Fruit fly (Drosophila melanogaster) whole organism, embryonic: ENCODE results near the gene EMC5.

Source experiments
- Ada2b ChIP-seq: fragments of 200-800 bp; sonication (Bioruptor generic); IDR thresholded peaks from 2 replicates; pipeline ENCODE4 v1.3.6; 2022; ENCODE audit warnings: missing biosample characterization, missing genetic modification characterization
- B-H2 ChIP-seq: fragments of 200-800 bp; sonication (Bioruptor generic); optimal IDR thresholded peaks from 2 replicates; lab custom pipeline; 2018; ENCODE audit warnings: missing biosample characterization, mild to moderate bottlenecking, missing genetic modification characterization
- CG10209 ChIP-seq: fragments of 200-800 bp; sonication (Bioruptor generic); optimal IDR thresholded peaks from 3 replicates; lab custom pipeline; 2017; ENCODE audit warnings: missing biosample characterization, mild to moderate bottlenecking, missing genetic modification characterization, missing genetic modification reagents
- CG11398 ChIP-seq: fragments of 200-800 bp; sonication (Bioruptor generic); optimal IDR thresholded peaks from 2 replicates; lab custom pipeline; 2016; ENCODE audit warnings: missing biosample characterization, missing genetic modification characterization
- CG11504 ChIP-seq: fragments of 200-800 bp; sonication (Bioruptor generic); optimal IDR thresholded peaks from 3 replicates; lab custom pipeline; 2019; ENCODE audit warnings: missing biosample characterization, mild to moderate bottlenecking, missing genetic modification characterization, moderate library complexity
- CG11723 ChIP-seq: fragments of 200-800 bp; sonication (Bioruptor generic); optimal IDR thresholded peaks from 2 replicates; lab custom pipeline; 2017; ENCODE audit warnings: missing biosample characterization, mild to moderate bottlenecking, missing genetic modification characterization
- CG12219 ChIP-seq: fragments of 200-800 bp; sonication (Bioruptor generic); optimal IDR thresholded peaks from 3 replicates; lab custom pipeline; 2018; ENCODE audit warnings: missing biosample characterization, mild to moderate bottlenecking, missing genetic modification characterization
- CG12744 ChIP-seq: fragments of 200-800 bp; sonication (Bioruptor generic); optimal IDR thresholded peaks from 2 replicates; lab custom pipeline; 2016; ENCODE audit warnings: missing biosample characterization, missing genetic modification characterization
- CG13296 ChIP-seq: fragments of 200-800 bp; sonication (Bioruptor generic); optimal IDR thresholded peaks from 3 replicates; lab custom pipeline; 2018; ENCODE audit warnings: missing biosample characterization, mild to moderate bottlenecking, missing genetic modification characterization
- CG14014 ChIP-seq: fragments of 200-800 bp; sonication (Bioruptor generic); IDR thresholded peaks from 2 replicates; pipeline ENCODE4 v1.3.6; 2022; ENCODE audit warnings: missing biosample characterization, missing genetic modification characterization
- CG2889 ChIP-seq: fragments of 200-800 bp; sonication (Bioruptor generic); IDR thresholded peaks from 3 replicates; pipeline ENCODE4 v1.3.6; 2022; ENCODE audit warnings: missing biosample characterization, missing genetic modification characterization
- CG3065 ChIP-seq: fragments of 200-800 bp; sonication (Bioruptor generic); optimal IDR thresholded peaks from 2 replicates; lab custom pipeline; 2016; ENCODE audit warnings: missing biosample characterization, missing genetic modification characterization
- CG31365 ChIP-seq: fragments of 200-800 bp; sonication (Bioruptor generic); optimal IDR thresholded peaks from 2 replicates; lab custom pipeline; 2018; ENCODE audit warnings: missing biosample characterization, mild to moderate bottlenecking, missing genetic modification characterization
- CG33557 ChIP-seq: fragments of 200-800 bp; sonication (Bioruptor generic); optimal IDR thresholded peaks from 2 replicates; lab custom pipeline; 2019; ENCODE audit warnings: missing biosample characterization, mild to moderate bottlenecking, missing genetic modification characterization, moderate library complexity
- CG4617 ChIP-seq: fragments of 200-800 bp; sonication (Bioruptor generic); optimal IDR thresholded peaks from 3 replicates; lab custom pipeline; 2016; ENCODE audit warnings: missing biosample characterization, missing genetic modification characterization, borderline replicate concordance
- CG4820 ChIP-seq: fragments of 200-800 bp; sonication (Bioruptor generic); optimal IDR thresholded peaks from 3 replicates; lab custom pipeline; 2016; ENCODE audit warnings: missing biosample characterization, missing genetic modification characterization
- CG8944 ChIP-seq: fragments of 200-800 bp; sonication (Bioruptor generic); optimal IDR thresholded peaks from 3 replicates; lab custom pipeline; 2016; ENCODE audit warnings: missing biosample characterization, missing genetic modification characterization
- CG9932 ChIP-seq: fragments of 200-800 bp; sonication (Bioruptor generic); IDR thresholded peaks from 2 replicates; pipeline ENCODE4 v1.3.6; 2022; ENCODE audit warnings: missing biosample characterization, missing genetic modification characterization
- D19B ChIP-seq: fragments of 200-800 bp; sonication (Bioruptor generic); optimal IDR thresholded peaks from 2 replicates; lab custom pipeline; 2017; ENCODE audit warnings: missing biosample characterization, mild to moderate bottlenecking, missing genetic modification characterization
- Dll ChIP-seq: fragments of 200-800 bp; sonication (Bioruptor generic); IDR thresholded peaks from 4 replicates; pipeline ENCODE4 v1.3.6; 2022; ENCODE audit warnings: missing biosample characterization, missing genetic modification characterization; ENCODE audit not compliant: partially characterized antibody
- Drgx ChIP-seq: fragments of 200-800 bp; sonication (Bioruptor generic); IDR thresholded peaks from 2 replicates; pipeline ENCODE4 v1.3.6; 2022; ENCODE audit warnings: missing biosample characterization, missing genetic modification characterization
- Hmr ChIP-seq: fragments of 200-800 bp; sonication (Bioruptor generic); optimal IDR thresholded peaks from 3 replicates; lab custom pipeline; 2017; ENCODE audit warnings: mild to moderate bottlenecking, missing biosample characterization, missing genetic modification reagents, missing genetic modification characterization
- Hmx ChIP-seq: fragments of 200-800 bp; sonication (Bioruptor generic); optimal IDR thresholded peaks from 2 replicates; lab custom pipeline; 2016; ENCODE audit warnings: missing biosample characterization, missing genetic modification characterization
- Kr ChIP-seq: fragments of 200-800 bp; sonication (Bioruptor generic); optimal IDR thresholded peaks from 2 replicates; lab custom pipeline; 2017; ENCODE audit warnings: missing biosample characterization, mild to moderate bottlenecking, missing genetic modification characterization
- MTF-1 ChIP-seq: fragments of 200-800 bp; sonication (Bioruptor generic); optimal IDR thresholded peaks from 2 replicates; lab custom pipeline; 2018; ENCODE audit warnings: missing biosample characterization, mild to moderate bottlenecking, missing genetic modification characterization, borderline replicate concordance
- Myb ChIP-seq: fragments of 200-800 bp; sonication (Bioruptor generic); optimal IDR thresholded peaks from 2 replicates; lab custom pipeline; 2016; ENCODE audit warnings: missing biosample characterization, missing genetic modification characterization
- Six4 ChIP-seq: fragments of 200-800 bp; sonication (Bioruptor generic); optimal IDR thresholded peaks from 2 replicates; lab custom pipeline; 2016; ENCODE audit warnings: missing biosample characterization, missing genetic modification characterization
- Trl ChIP-seq, 3 experiments: fragments of >200 bp in 2 of 3; fragments of 200-800 bp in 1 of 3; sonication (Bioruptor generic) in 1 of 3; optimal IDR thresholded peaks; 2 replicates in 1 of 3; 3 replicates in 2 of 3; lab custom pipeline; 2016 to 2017; ENCODE audit warnings: missing biosample characterization in 1 of 3, missing genetic modification characterization in 1 of 3
- Usf ChIP-seq: fragments of 200-800 bp; sonication (Bioruptor generic); optimal IDR thresholded peaks from 2 replicates; lab custom pipeline; 2017; ENCODE audit warnings: missing genotype, missing biosample characterization, missing genetic modification characterization
- Vsx1 ChIP-seq: fragments of 200-800 bp; sonication (Bioruptor generic); optimal IDR thresholded peaks from 2 replicates; lab custom pipeline; 2017; ENCODE audit warnings: missing biosample characterization, mild to moderate bottlenecking, missing genetic modification characterization, missing genetic modification reagents
- amos ChIP-seq: fragments of 200-800 bp; sonication (Bioruptor generic); IDR thresholded peaks from 2 replicates; pipeline ENCODE4 v1.3.6; 2022; ENCODE audit warnings: missing biosample characterization, missing genetic modification characterization; ENCODE audit not compliant: partially characterized antibody
- aop ChIP-seq: fragments of 200-800 bp; sonication (Bioruptor generic); IDR thresholded peaks from 2 replicates; pipeline ENCODE4 v1.3.6; 2022; ENCODE audit warnings: missing biosample characterization, missing genetic modification characterization
- ara ChIP-seq: fragments of 200-800 bp; sonication (Bioruptor generic); IDR thresholded peaks from 2 replicates; pipeline ENCODE4 v1.3.6; 2022; ENCODE audit warnings: missing biosample characterization, missing genetic modification characterization
- ato ChIP-seq: fragments of 200-800 bp; sonication (Bioruptor generic); IDR thresholded peaks from 2 replicates; pipeline ENCODE4 v1.3.6; 2022; ENCODE audit warnings: missing biosample characterization, missing genetic modification characterization; ENCODE audit not compliant: partially characterized antibody
- bbx ChIP-seq: fragments of 200-800 bp; sonication (Bioruptor generic); IDR thresholded peaks from 2 replicates; pipeline ENCODE4 v1.3.6; 2022; ENCODE audit warnings: missing biosample characterization, missing genetic modification characterization; ENCODE audit not compliant: partially characterized antibody
- chif ChIP-seq, 2 experiments: fragments of 200-800 bp; sonication (Bioruptor generic); optimal IDR thresholded peaks; 3 replicates each; lab custom pipeline; 2016; ENCODE audit warnings: missing biosample characterization in 2 of 2, missing genetic modification characterization in 2 of 2
- chinmo ChIP-seq: fragments of 200-800 bp; sonication (Bioruptor generic); IDR thresholded peaks from 4 replicates; pipeline ENCODE4 v1.3.6; 2022; ENCODE audit warnings: missing biosample characterization, missing genetic modification characterization; ENCODE audit not compliant: partially characterized antibody
- cwo ChIP-seq: fragments of 200-800 bp; sonication (Bioruptor generic); optimal IDR thresholded peaks from 3 replicates; lab custom pipeline; 2017; ENCODE audit warnings: missing biosample characterization, missing genetic modification characterization, mild to moderate bottlenecking, moderate library complexity, missing genetic modification reagents
- dmrt99B ChIP-seq: fragments of 200-800 bp; sonication (Bioruptor generic); optimal IDR thresholded peaks from 2 replicates; lab custom pipeline; 2018; ENCODE audit warnings: missing biosample characterization, mild to moderate bottlenecking, missing genetic modification characterization, moderate library complexity
- eyg ChIP-seq: fragments of 200-800 bp; sonication (Bioruptor generic); optimal IDR thresholded peaks from 3 replicates; lab custom pipeline; 2016; ENCODE audit warnings: missing biosample characterization, missing genetic modification characterization
- gt ChIP-seq: fragments of 200-800 bp; sonication (Bioruptor generic); IDR thresholded peaks from 2 replicates; pipeline ENCODE4 v1.3.6; 2022; ENCODE audit warnings: missing biosample characterization, missing genetic modification characterization
- kni ChIP-seq: fragments of 200-800 bp; sonication (Bioruptor generic); optimal IDR thresholded peaks from 3 replicates; lab custom pipeline; 2017; ENCODE audit warnings: mild to moderate bottlenecking, missing biosample characterization, missing genetic modification reagents, missing genetic modification characterization
- mld ChIP-seq: fragments of 200-800 bp; sonication (Bioruptor generic); IDR thresholded peaks from 3 replicates; pipeline ENCODE4 v1.3.6; 2022; ENCODE audit warnings: missing biosample characterization, missing genetic modification characterization; ENCODE audit not compliant: partially characterized antibody
- nerfin-1 ChIP-seq: fragments of 200-800 bp; sonication (Bioruptor generic); optimal IDR thresholded peaks from 3 replicates; lab custom pipeline; 2019; ENCODE audit warnings: missing biosample characterization, mild to moderate bottlenecking, missing genetic modification characterization, moderate library complexity
- ro ChIP-seq: fragments of 200-800 bp; sonication (Bioruptor generic); IDR thresholded peaks from 2 replicates; pipeline ENCODE4 v1.3.6; 2022; ENCODE audit warnings: missing biosample characterization, missing genetic modification characterization
- sc ChIP-seq, 3 experiments: fragments of >200 bp in 2 of 3; fragments of 200-800 bp in 1 of 3; sonication (Bioruptor generic) in 1 of 3; optimal IDR thresholded peaks; 2 replicates in 2 of 3; 3 replicates in 1 of 3; lab custom pipeline; 2017; ENCODE audit warnings: mild to moderate bottlenecking in 1 of 3, missing biosample characterization in 1 of 3, missing genetic modification characterization in 1 of 3, missing genetic modification reagents in 1 of 3
- scrt ChIP-seq: fragments of 200-800 bp; sonication (Bioruptor generic); optimal IDR thresholded peaks from 2 replicates; lab custom pipeline; 2018; ENCODE audit warnings: missing biosample characterization, mild to moderate bottlenecking, missing genetic modification characterization, moderate library complexity
- slou ChIP-seq: fragments of 200-800 bp; sonication (Bioruptor generic); optimal IDR thresholded peaks from 3 replicates; lab custom pipeline; 2016; ENCODE audit warnings: missing biosample characterization, missing genetic modification characterization
- trh ChIP-seq: fragments of 200-800 bp; sonication (Bioruptor generic); optimal IDR thresholded peaks from 2 replicates; lab custom pipeline; 2016; ENCODE audit warnings: missing biosample characterization, missing genetic modification characterization
- vfl ChIP-seq: fragments of 200-800 bp; sonication (Bioruptor generic); optimal IDR thresholded peaks from 2 replicates; lab custom pipeline; 2016; ENCODE audit warnings: missing biosample characterization, missing genetic modification characterization

Gene EMC5

dm6 chr2L:19033288-19033687 is 45.8 kb downstream of the EMC5 start, which contains the start of gene hook (continued):
- TF ChIP-seq ato (GFP tag; lab: Robert Waterston, UW) (0 out of 2 replicates have a peak, but pooled peaks have one; percentile 24), CG9932 (no peak), CG33557 (GFP tag; lab: Kevin White, UChicago) (no peak), scrt (GFP tag; lab: Kevin White, UChicago) (peak; percentile 40), MTF-1 (no peak), Kr (GFP tag; lab: Kevin White, UChicago) (no peak), CG13296 (GFP tag; lab: Kevin White, UChicago) (no peak), CG4617 (GFP tag; lab: Kevin White, UChicago) (peak; percentile 22), slou (GFP tag; lab: Kevin White, UChicago) (no peak), Ada2b (no peak), B-H2 (no peak), CG3065 (no peak), cwo (no peak), CG11398 (GFP tag; lab: Kevin White, UChicago) (no peak), nerfin-1 (tag; lab: Kevin White, UChicago) (no peak), CG8944 (GFP tag; lab: Kevin White, UChicago) (no peak), chif (GFP tag; optimal IDR thresholded peaks at IDR 0.05; lab: Kevin White, UChicago) (no peak), Vsx1 (GFP tag; lab: Kevin White, UChicago) (no peak), trh (GFP tag; lab: Kevin White, UChicago) (no peak), Dll (peak; percentile 85), CG12219 (GFP tag; lab: Kevin White, UChicago) (no peak), bbx (GFP tag; lab: Robert Waterston, UW) (peak; percentile 85), vfl (GFP tag; lab: Kevin White, UChicago) (no peak), kni (GFP tag; lab: Kevin White, UChicago) (no peak), dmrt99B (tag; lab: Kevin White, UChicago) (no peak), CG2889 (GFP tag; lab: Robert Waterston, UW) (no peak), sc (optimal IDR thresholded peaks at IDR 0.05; lab: Kevin White, UChicago) (no peak), sc (GFP tag; optimal IDR thresholded peaks at IDR 0.05; lab: Kevin White, UChicago) (no peak), mld (GFP tag; lab: Robert Waterston, UW) (no peak), Myb (GFP tag; lab: Kevin White, UChicago) (no peak), Hmx (GFP tag; lab: Kevin White, UChicago) (no peak), CG11504 (tag; lab: Kevin White, UChicago) (no peak), Hmr (GFP tag; lab: Kevin White, UChicago) (no peak), D19B (GFP tag; lab: Kevin White, UChicago) (no peak), chinmo (GFP tag; lab: Robert Waterston, UW) (peak; percentile 81; the same call in 2 of the 4 replicates), CG11723 (GFP tag; lab: Kevin White, UChicago) (no peak), amos (GFP tag; lab: Robert Waterston, UW) (peak; percentile 75), ro (GFP tag; lab: Robert Waterston, UW) (no peak), CG12744 (GFP tag; lab: Kevin White, UChicago) (no peak), Usf (GFP tag; lab: Kevin White, UChicago) (no peak), gt (GFP tag; lab: Robert Waterston, UW) (no peak), Trl (optimal IDR thresholded peaks at IDR 0.05; lab: Kevin White, UChicago) (no peak), Trl (GFP tag; optimal IDR thresholded peaks at IDR 0.05; lab: Kevin White, UChicago) (no peak), ara (GFP tag; lab: Robert Waterston, UW) (no peak), CG10209 (GFP tag; lab: Kevin White, UChicago) (no peak), CG31365 (tag; lab: Kevin White, UChicago) (no peak), Drgx (GFP tag; lab: Robert Waterston, UW) (no peak), aop (GFP tag; lab: Robert Waterston, UW) (no peak), CG4820 (no peak), Six4 (GFP tag; lab: Kevin White, UChicago) (no peak), CG14014 (no peak), eyg (GFP tag; lab: Kevin White, UChicago) (no peak)
